Fruit fly (Drosophila melanogaster): ENCODE data around the gene CG44227.

The CG44227 gene

DNA sequence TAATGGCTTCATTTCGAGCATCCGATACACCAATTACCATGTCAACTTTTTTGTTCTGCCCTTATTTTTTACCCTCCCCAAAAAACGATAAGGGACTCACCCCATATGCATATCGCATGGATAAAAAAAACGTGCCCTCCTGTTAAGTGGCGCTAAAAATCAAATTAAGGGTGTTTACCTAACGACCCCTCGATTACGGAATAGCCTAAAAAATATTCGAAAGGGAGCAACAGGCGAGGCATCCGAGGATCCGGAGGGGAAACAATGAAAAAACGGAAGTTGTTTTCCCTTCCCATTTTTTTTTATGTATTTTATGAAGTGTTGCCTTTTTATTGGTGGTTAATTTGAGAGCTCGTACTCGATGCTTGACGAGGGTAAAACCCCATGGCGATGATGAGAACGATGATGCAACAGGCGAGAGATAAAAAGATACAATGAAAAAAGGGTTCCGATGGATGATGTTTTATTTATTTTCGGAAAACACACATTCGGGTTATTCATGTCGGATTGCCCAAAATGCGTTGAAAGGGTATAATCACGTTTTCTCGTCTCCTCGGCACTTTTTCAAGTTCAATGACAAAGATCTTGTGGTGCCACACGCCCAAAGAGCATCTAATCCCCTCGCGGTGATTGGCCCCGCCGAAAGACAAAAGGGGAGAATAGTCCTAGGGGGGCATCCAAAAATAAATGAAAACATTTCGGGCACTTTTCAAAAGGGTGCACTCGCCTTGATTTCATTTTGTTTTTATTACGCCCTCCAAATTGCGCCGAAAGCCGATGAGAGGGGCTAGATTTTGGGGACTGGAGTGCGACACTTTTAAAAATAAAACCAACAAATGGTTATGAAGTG is at the start of gene CG44227:
Gene CG44227, minus strand, starts transcription at position 849 of the 850 bp plus-strand sequence.
- TF ChIP-seq Sin3A (optimal IDR thresholded peaks at IDR 0.05) (no peak), psq (optimal IDR thresholded peaks at IDR 0.05) (no peak), insv (optimal IDR thresholded peaks at IDR 0.05) (no peak), Myc (optimal IDR thresholded peaks at IDR 0.05) (no peak)

- TF ChIP-seq insv (optimal IDR thresholded peaks at IDR 0.05) (no peak), Myc (optimal IDR thresholded peaks at IDR 0.05) (no peak), psq (optimal IDR thresholded peaks at IDR 0.05) (no peak), ttk (optimal IDR thresholded peaks at IDR 0.05) (no peak), h (optimal IDR thresholded peaks at IDR 0.05) (no peak), Sin3A (optimal IDR thresholded peaks at IDR 0.05) (no peak)
Measured at dm6 chr3R:8731597-8732263, 46.8 kb upstream of the CG44227 start, which contains the start of the genes M1BP and CG8202. M1BP (minus strand) TSS chr3R:8731698. CG8202 (plus strand) TSS chr3R:8732091.

dm6 chr3R:8729542-8729941 is 44.6 kb upstream of the CG44227 start, which contains the start of gene ranshi:
ranshi (minus strand) TSS chr3R:8729693.
- TF ChIP-seq Myc (optimal IDR thresholded peaks at IDR 0.05) (no peak), insv (optimal IDR thresholded peaks at IDR 0.05) (no peak), h (optimal IDR thresholded peaks at IDR 0.05) (no peak), ttk (optimal IDR thresholded peaks at IDR 0.05) (no peak), Sin3A (optimal IDR thresholded peaks at IDR 0.05) (no peak), psq (optimal IDR thresholded peaks at IDR 0.05) (no peak)

- TF ChIP-seq insv (optimal IDR thresholded peaks at IDR 0.05) (no peak), psq (optimal IDR thresholded peaks at IDR 0.05) (no peak), ttk (optimal IDR thresholded peaks at IDR 0.05) (no peak), Sin3A (optimal IDR thresholded peaks at IDR 0.05) (no peak), h (optimal IDR thresholded peaks at IDR 0.05) (no peak)
Measured at dm6 chr3R:8726632-8727031, 41.7 kb upstream of the CG44227 start, which contains the start of gene CG8159. CG8159 (plus strand) TSS chr3R:8726854.

DNA sequence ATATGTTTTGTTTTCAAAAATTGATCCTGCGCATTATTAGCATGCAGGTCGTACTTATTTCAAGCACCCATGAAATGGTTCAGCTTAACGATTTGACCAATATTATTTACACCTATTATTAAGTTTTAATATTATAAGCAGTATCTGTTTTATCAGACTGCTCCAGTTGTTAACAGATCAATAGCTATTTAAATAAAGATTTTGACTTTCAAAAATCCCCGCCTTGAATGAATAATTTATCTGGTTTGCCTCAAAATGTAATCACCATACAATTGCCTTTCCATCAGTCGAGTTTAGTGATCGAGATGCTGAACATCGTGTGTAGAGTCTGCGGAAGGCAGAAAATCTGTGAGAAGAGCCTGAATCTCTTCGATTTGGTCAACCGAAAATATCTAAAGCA is 40.2 kb upstream of the CG44227 start, which contains the start of gene ouib:
Gene ouib, plus strand, starts transcription at position 301 of the 400 bp plus-strand sequence.
- TF ChIP-seq h (optimal IDR thresholded peaks at IDR 0.05) (no peak), ttk (optimal IDR thresholded peaks at IDR 0.05) (no peak), psq (optimal IDR thresholded peaks at IDR 0.05) (no peak), Sin3A (optimal IDR thresholded peaks at IDR 0.05) (no peak), Myc (optimal IDR thresholded peaks at IDR 0.05) (no peak), insv (optimal IDR thresholded peaks at IDR 0.05) (no peak)

- no peak for TF ChIP-seq h (optimal IDR thresholded peaks at IDR 0.05)
- TF ChIP-seq insv (optimal IDR thresholded peaks at IDR 0.05) = no peak
- TF ChIP-seq Sin3A (optimal IDR thresholded peaks at IDR 0.05) = no peak
- no peak for TF ChIP-seq psq (optimal IDR thresholded peaks at IDR 0.05)
- TF ChIP-seq Myc (optimal IDR thresholded peaks at IDR 0.05) = no peak
- no peak for TF ChIP-seq ttk (optimal IDR thresholded peaks at IDR 0.05)
Measured at dm6 chr3R:8722962-8723548, 38.1 kb upstream of the CG44227 start, which contains the start of gene nom. nom (plus strand) TSS chr3R:8723174.

dm6 chr3R:8721071-8721470 is 36.1 kb upstream of the CG44227 start, which contains the start of gene CG8136:
CG8136 (plus strand) TSS chr3R:8721371.
- no peak for TF ChIP-seq Sin3A (optimal IDR thresholded peaks at IDR 0.05)
- no peak for TF ChIP-seq insv (optimal IDR thresholded peaks at IDR 0.05)
- no peak for TF ChIP-seq h (optimal IDR thresholded peaks at IDR 0.05)
- TF ChIP-seq psq (optimal IDR thresholded peaks at IDR 0.05) = no peak
- TF ChIP-seq Myc (optimal IDR thresholded peaks at IDR 0.05) = no peak
- no peak for TF ChIP-seq ttk (optimal IDR thresholded peaks at IDR 0.05)

DNA sequence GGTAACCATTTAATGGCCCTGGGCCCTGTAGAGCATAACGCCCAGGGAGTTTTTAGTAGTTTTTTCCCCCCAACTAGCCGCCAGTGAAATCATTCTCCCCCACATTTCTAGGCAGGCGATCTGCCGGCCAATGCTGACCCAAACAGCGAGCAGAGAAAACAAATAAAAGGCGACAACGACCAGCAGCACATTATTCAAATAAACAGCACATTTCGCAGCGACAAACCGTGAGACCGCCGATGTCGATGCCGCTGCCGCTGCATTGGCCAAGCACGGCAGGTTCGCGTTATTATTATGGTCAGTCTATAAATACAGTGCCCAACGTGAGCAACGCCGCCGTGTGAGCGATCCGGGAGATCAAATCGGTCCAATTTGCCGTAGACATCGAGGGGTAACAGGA is 33.9 kb upstream of the CG44227 start, which contains the start of gene CG11760:
Gene CG11760, plus strand, starts transcription at position 301 of the 400 bp plus-strand sequence.
- TF ChIP-seq insv (optimal IDR thresholded peaks at IDR 0.05) (no peak), ttk (optimal IDR thresholded peaks at IDR 0.05) (no peak), psq (optimal IDR thresholded peaks at IDR 0.05) (no peak), h (optimal IDR thresholded peaks at IDR 0.05) (no peak), Myc (optimal IDR thresholded peaks at IDR 0.05) (no peak), Sin3A (optimal IDR thresholded peaks at IDR 0.05) (no peak)

DNA sequence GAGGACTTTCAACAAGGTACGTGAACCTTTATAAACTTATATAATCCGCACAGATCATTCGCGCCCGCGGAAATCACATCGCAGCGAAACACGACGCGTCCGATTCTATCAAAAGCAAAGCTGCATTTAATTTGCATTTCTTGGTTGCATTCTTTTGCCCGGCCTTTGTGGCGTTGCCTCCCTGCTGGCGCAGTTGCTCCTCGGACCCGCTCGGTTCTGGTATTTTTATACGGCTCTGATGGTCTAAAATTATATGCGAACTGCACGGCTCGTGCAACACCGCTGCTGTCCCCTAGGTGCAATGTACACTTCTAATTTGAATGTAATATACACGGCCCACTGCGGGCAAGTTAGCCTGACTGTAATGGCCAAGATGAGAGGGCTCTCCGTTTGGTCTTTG is 33.4 kb upstream of the CG44227 start, which contains the start of gene Cks85A:
Gene Cks85A, minus strand, starts transcription at position 101 of the 400 bp plus-strand sequence.
- no peak for TF ChIP-seq ttk (optimal IDR thresholded peaks at IDR 0.05)
- no peak for TF ChIP-seq insv (optimal IDR thresholded peaks at IDR 0.05)
- no peak for TF ChIP-seq Myc (optimal IDR thresholded peaks at IDR 0.05)
- TF ChIP-seq h (optimal IDR thresholded peaks at IDR 0.05) = no peak
- no peak for TF ChIP-seq psq (optimal IDR thresholded peaks at IDR 0.05)
- no peak for TF ChIP-seq Sin3A (optimal IDR thresholded peaks at IDR 0.05)

- TF ChIP-seq Sin3A (optimal IDR thresholded peaks at IDR 0.05) = no peak
Measured at dm6 chr3R:8716551-8716879, 31.5 kb upstream of the CG44227 start.

DNA sequence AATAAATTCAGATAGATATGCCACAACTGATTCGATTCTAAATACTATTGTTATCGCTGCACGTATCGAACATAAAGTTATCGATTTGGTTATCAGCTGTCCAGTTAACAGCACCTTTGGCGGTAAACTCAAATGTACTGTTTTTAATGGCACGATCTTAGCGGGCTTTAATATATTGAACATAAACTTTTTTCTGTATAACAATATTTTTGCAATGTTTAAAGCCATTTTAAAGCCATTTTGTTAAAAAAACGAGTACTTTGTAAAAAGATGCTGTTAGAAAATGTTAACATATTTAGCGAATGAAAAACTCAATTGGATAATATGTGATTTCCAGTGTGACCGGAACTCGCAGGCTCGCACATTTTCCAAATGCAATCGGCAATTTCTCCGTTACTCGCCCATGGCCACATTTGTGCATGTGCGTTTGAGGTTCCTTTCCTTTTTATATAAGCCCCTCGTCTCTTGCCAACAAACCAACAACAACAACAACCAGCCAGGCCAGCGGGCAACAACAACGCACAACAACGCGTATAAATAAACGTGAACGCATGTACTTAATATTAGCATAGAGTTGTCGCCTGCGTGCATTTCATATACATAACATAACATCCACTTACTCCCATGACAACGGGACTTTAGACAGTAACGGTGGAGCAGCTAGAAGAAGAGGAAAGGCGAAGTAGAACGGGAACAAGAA is 31.0 kb upstream of the CG44227 start, which contains the start of gene TMEM216:
Gene TMEM216, plus strand, starts transcription at position 393 of the 700 bp plus-strand sequence.
- TF ChIP-seq insv (optimal IDR thresholded peaks at IDR 0.05) = no peak
- TF ChIP-seq psq (optimal IDR thresholded peaks at IDR 0.05) = no peak
- TF ChIP-seq Sin3A (optimal IDR thresholded peaks at IDR 0.05) = no peak
- no peak for TF ChIP-seq ttk (optimal IDR thresholded peaks at IDR 0.05)
- TF ChIP-seq h (optimal IDR thresholded peaks at IDR 0.05) = no peak
- no peak for TF ChIP-seq Myc (optimal IDR thresholded peaks at IDR 0.05)

All from Kc167 (cell line).